Worm (Caenorhabditis elegans) whole organism, midembryonic: ENCODE results near the gene fbxb-3.

Experiments
- T22C8.4 ChIP-seq: fragments of 200-800 bp; sonication (Bioruptor generic); IDR thresholded peaks from 2 replicates; pipeline ENCODE4 v1.3.6; 2022; ENCODE audit warnings: missing genetic modification characterization, missing compliant biosample characterization
- cog-1 ChIP-seq: sonication (generic microtip); optimal IDR thresholded peaks from 2 replicates; lab custom pipeline; 2016; ENCODE audit warnings: missing genetic modification characterization, missing compliant biosample characterization
- flt-1 ChIP-seq: fragments of 200-800 bp; sonication (Bioruptor generic); IDR thresholded peaks from 2 replicates; pipeline ENCODE4 v1.3.6; 2022; ENCODE audit warnings: missing genetic modification characterization, missing compliant biosample characterization
- klf-2 ChIP-seq: fragments of 200-800 bp; sonication (Bioruptor generic); conservative IDR thresholded peaks from 2 replicates; pipeline ENCODE4 v1.3.6; 2022; ENCODE audit warnings: missing genetic modification reagents, missing genetic modification characterization, missing compliant biosample characterization
- med-1 ChIP-seq: sonication (generic microtip); optimal IDR thresholded peaks from 2 replicates; lab custom pipeline; 2017; ENCODE audit warnings: missing genetic modification characterization, mild to moderate bottlenecking, missing compliant biosample characterization, antibody characterized with exemption, missing genetic modification reagents; ENCODE audit not compliant: insufficient read depth
- ref-1 ChIP-seq: fragments of 200-800 bp; sonication (Bioruptor generic); conservative IDR thresholded peaks from 2 replicates; pipeline ENCODE4 v1.3.6; 2022; ENCODE audit warnings: missing genetic modification reagents, missing genetic modification characterization, missing compliant biosample characterization
- tab-1 ChIP-seq: fragments of 200-800 bp; sonication (Bioruptor generic); IDR thresholded peaks from 2 replicates; pipeline ENCODE4 v1.3.6; 2022; ENCODE audit warnings: missing genetic modification characterization, missing compliant biosample characterization
- ztf-23 ChIP-seq: fragments of 200-800 bp; sonication (Bioruptor generic); IDR thresholded peaks from 2 replicates; pipeline ENCODE4 v1.3.6; 2022; ENCODE audit warnings: missing genetic modification reagents, missing genetic modification characterization, missing compliant biosample characterization
- ztf-29 ChIP-seq: fragments of 200-800 bp; sonication (Bioruptor generic); IDR thresholded peaks from 2 replicates; pipeline ENCODE4 v1.3.6; 2022; ENCODE audit warnings: missing genetic modification reagents, missing genetic modification characterization, missing compliant biosample characterization

The fbxb-3 gene

ce11 chrIV:11847771-11848312 lies 9.1 kb downstream of the fbxb-3 start, which contains the start of the genes F38H4.6 and F38H4.4:
F38H4.6 (minus strand) TSS chrIV:11847871.
F38H4.4 (plus strand) TSS chrIV:11848262.
- no peak for TF ChIP-seq T22C8.4 (GFP tag; lab: Robert Waterston, UW)
- no peak for TF ChIP-seq flt-1 (GFP tag; lab: Robert Waterston, UW)
- TF ChIP-seq cog-1, result no peak

ce11 chrIV:11851882-11852281 lies 13.1 kb downstream of the fbxb-3 start, which contains the start of gene F38H4.5:
F38H4.5 (plus strand) TSS chrIV:11852182.
- no peak for TF ChIP-seq klf-2 (GFP tag; lab: Robert Waterston, UW)

ce11 chrIV:11854777-11855176 lies 16.0 kb downstream of the fbxb-3 start, which contains the start of gene tag-30:
tag-30 (minus strand) TSS chrIV:11855159.
- TF ChIP-seq ztf-23 (GFP tag; lab: Robert Waterston, UW) (no peak), cog-1 (no peak), T22C8.4 (GFP tag; lab: Robert Waterston, UW) (no peak), med-1 (no peak), ztf-29 (GFP tag; lab: Robert Waterston, UW) (no peak), flt-1 (GFP tag; lab: Robert Waterston, UW) (no peak), ref-1 (GFP tag; lab: Robert Waterston, UW) (no peak), tab-1 (GFP tag; lab: Robert Waterston, UW) (no peak), klf-2 (GFP tag; lab: Robert Waterston, UW) (no peak)

DNA sequence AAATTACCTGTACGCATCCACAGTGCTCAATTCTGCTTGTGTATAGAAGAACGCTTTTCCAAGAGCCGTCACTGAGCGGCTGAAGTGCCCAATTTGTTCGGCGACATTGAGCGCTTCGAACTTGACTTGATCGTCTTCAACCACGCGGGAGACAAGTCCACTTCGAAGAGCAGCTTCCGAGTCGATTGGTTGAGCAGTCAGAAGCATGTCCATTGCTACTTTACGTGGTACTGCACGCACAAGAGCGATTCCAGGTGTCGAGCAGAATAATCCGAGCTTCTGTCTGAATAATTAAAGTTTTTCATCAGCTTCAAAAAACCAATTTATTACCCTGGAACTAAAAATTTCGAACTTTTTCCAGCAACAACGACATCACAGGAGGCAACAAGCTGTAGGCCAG lies 16.7 kb downstream of the fbxb-3 start:
- TF ChIP-seq ref-1 (GFP tag; lab: Robert Waterston, UW) (no peak), flt-1 (GFP tag; lab: Robert Waterston, UW) (no peak), tab-1 (GFP tag; lab: Robert Waterston, UW) (no peak), ztf-23 (GFP tag; lab: Robert Waterston, UW) (no peak), T22C8.4 (GFP tag; lab: Robert Waterston, UW) (no peak), med-1 (no peak), klf-2 (GFP tag; lab: Robert Waterston, UW) (no peak), ztf-29 (GFP tag; lab: Robert Waterston, UW) (no peak), cog-1 (no peak)

- no peak for TF ChIP-seq cog-1
- TF ChIP-seq tab-1 (GFP tag; lab: Robert Waterston, UW), result no peak
- TF ChIP-seq ztf-23 (GFP tag; lab: Robert Waterston, UW), result no peak
- TF ChIP-seq ztf-29 (GFP tag; lab: Robert Waterston, UW), result no peak
- TF ChIP-seq T22C8.4 (GFP tag; lab: Robert Waterston, UW), result no peak
- TF ChIP-seq ref-1 (GFP tag; lab: Robert Waterston, UW), result no peak
- no peak for TF ChIP-seq klf-2 (GFP tag; lab: Robert Waterston, UW)
- TF ChIP-seq flt-1 (GFP tag; lab: Robert Waterston, UW), result no peak
- no peak for TF ChIP-seq med-1
Measured at ce11 chrIV:11855900-11856660, 17.3 kb downstream of the fbxb-3 start, which contains the start of gene ech-2. ech-2 (minus strand) TSS chrIV:11856351.

DNA sequence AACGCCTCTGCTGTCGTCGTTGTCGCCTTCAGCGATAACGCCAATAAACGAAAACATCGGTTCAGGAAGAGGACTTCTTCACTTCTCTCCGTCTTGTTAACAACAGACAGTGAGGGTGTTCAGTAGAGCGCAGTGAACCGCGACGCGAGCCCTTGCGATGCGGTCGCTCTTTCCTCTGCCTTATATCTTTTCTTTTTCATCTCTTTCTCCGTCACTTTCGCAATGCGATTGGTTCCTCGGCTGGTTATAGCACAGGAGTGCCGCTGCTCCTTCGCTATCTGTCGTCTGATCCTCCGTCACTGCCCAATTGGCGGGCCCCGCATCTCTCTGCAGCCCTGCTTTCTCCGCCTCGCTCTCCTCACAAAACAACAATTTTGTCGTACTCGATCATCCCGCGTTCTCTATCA lies 18.4 kb downstream of the fbxb-3 start:
- no peak for TF ChIP-seq ztf-23 (GFP tag; lab: Robert Waterston, UW)
- peak; percentile 53 for TF ChIP-seq cog-1

DNA sequence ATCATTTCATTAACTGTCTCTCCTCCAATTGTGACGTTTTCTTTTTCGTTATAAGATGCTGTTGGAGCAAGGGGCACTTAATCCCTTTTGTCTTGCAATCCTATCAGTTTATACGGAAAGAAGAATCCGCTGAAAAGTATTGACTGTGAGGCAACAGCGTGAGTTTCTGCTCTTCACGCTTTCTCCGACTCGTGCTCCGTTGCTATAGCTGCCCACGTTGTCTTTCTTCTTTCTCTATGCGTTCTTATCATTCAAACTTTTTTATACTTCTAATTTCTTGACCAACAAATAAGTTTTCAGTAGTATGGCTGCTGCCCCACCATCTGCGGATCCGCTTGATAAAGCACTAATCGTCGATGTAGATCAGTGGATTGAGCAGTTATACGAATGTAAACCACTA lies 19.4 kb downstream of the fbxb-3 start, which contains the start of gene let-92:
Gene let-92, plus strand, starts transcription at position 301 of the 400 bp plus-strand sequence.
- TF ChIP-seq flt-1 (GFP tag; lab: Robert Waterston, UW) (no peak), T22C8.4 (GFP tag; lab: Robert Waterston, UW) (no peak), tab-1 (GFP tag; lab: Robert Waterston, UW) (no peak), ref-1 (GFP tag; lab: Robert Waterston, UW) (no peak), med-1 (no peak), cog-1 (no peak), klf-2 (GFP tag; lab: Robert Waterston, UW) (no peak), ztf-23 (GFP tag; lab: Robert Waterston, UW) (no peak), ztf-29 (GFP tag; lab: Robert Waterston, UW) (no peak)

- no peak for TF ChIP-seq klf-2 (GFP tag; lab: Robert Waterston, UW)
- TF ChIP-seq flt-1 (GFP tag; lab: Robert Waterston, UW), result no peak
- TF ChIP-seq ztf-29 (GFP tag; lab: Robert Waterston, UW), result no peak
- TF ChIP-seq tab-1 (GFP tag; lab: Robert Waterston, UW), result no peak
- TF ChIP-seq ref-1 (GFP tag; lab: Robert Waterston, UW), result no peak
- no peak for TF ChIP-seq cog-1
- no peak for TF ChIP-seq T22C8.4 (GFP tag; lab: Robert Waterston, UW)
- no peak for TF ChIP-seq ztf-23 (GFP tag; lab: Robert Waterston, UW)
- TF ChIP-seq med-1, result no peak
Measured at ce11 chrIV:11859995-11860605, 21.3 kb downstream of the fbxb-3 start, which contains the start of gene mob-1. mob-1 (plus strand) TSS chrIV:11860555.

DNA sequence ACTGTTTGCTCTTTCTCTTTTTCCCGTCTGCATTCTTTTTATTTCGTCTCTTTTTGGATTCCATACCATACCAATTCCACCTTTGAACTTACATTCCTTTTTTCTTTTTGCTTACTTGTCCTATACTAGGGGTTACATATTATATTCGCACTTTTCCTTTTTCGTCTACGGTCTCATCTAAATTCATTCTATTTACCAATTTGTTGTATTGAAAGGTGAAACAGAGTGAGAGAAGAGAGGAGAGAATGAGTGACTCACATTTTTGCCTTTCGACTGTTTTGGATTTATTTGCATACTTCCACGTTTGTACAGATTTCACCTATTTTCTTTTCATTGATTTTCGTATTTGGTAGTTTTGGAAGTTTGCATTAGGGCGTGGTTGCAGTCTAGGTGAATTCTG lies 24.7 kb downstream of the fbxb-3 start:
- no peak for TF ChIP-seq ztf-23 (GFP tag; lab: Robert Waterston, UW)
- no peak for TF ChIP-seq med-1
- TF ChIP-seq T22C8.4 (GFP tag; lab: Robert Waterston, UW), result no peak
- no peak for TF ChIP-seq flt-1 (GFP tag; lab: Robert Waterston, UW)

DNA sequence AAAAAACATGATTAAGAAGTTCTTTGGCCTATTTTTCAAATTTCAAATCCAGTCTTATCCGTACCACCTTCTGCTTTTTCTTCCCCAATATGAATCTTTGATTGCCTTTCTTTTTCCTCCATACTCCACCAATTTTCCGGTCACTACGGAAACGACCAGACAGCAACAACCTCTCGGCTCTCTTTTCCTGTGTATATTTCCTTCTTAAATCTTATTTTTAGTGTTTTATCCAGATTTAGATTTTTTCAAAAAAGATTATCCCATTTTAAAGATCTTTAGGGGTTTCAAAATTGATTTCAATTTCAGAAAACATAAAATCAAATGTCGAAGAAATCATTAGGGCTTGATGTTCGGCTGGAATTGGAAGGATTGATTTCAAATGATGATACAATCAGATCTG lies 25.5 kb downstream of the fbxb-3 start, which contains the start of gene trpa-1:
Gene trpa-1, plus strand, starts transcription at position 301 of the 400 bp plus-strand sequence.
- TF ChIP-seq tab-1 (GFP tag; lab: Robert Waterston, UW), result no peak
- no peak for TF ChIP-seq ref-1 (GFP tag; lab: Robert Waterston, UW)
- no peak for TF ChIP-seq ztf-23 (GFP tag; lab: Robert Waterston, UW)
- no peak for TF ChIP-seq T22C8.4 (GFP tag; lab: Robert Waterston, UW)
- no peak for TF ChIP-seq med-1
- no peak for TF ChIP-seq cog-1
- no peak for TF ChIP-seq flt-1 (GFP tag; lab: Robert Waterston, UW)
- TF ChIP-seq ztf-29 (GFP tag; lab: Robert Waterston, UW), result no peak
- TF ChIP-seq klf-2 (GFP tag; lab: Robert Waterston, UW), result no peak
